Fruit fly (Drosophila melanogaster) whole organism, embryonic: ENCODE results near the gene Edg78E.
A peak's percentile ranks its signal among the peaks of the same experiment; 100 is the strongest.

Experiments
- B-H2 ChIP-seq: fragments of 200-800 bp; sonication (Bioruptor generic); optimal IDR thresholded peaks from 2 replicates; lab custom pipeline; 2018; ENCODE audit warnings: missing biosample characterization, mild to moderate bottlenecking, missing genetic modification characterization
- CG1024 ChIP-seq: fragments of 200-800 bp; sonication (Bioruptor generic); IDR thresholded peaks from 2 replicates; pipeline ENCODE4 v1.3.6; 2022; ENCODE audit warnings: missing biosample characterization, missing genetic modification characterization
- CG11696 ChIP-seq: fragments of 200-800 bp; sonication (Bioruptor generic); IDR thresholded peaks from 2 replicates; pipeline ENCODE4 v1.3.6; 2022; ENCODE audit warnings: missing biosample characterization, missing genetic modification characterization
- CG12236 ChIP-seq: fragments of 200-800 bp; sonication (Bioruptor generic); optimal IDR thresholded peaks from 2 replicates; lab custom pipeline; 2016; ENCODE audit warnings: missing biosample characterization, missing genetic modification characterization
- CG14860 ChIP-seq: fragments of 200-800 bp; sonication (Bioruptor generic); IDR thresholded peaks from 3 replicates; pipeline ENCODE4 v1.3.6; 2022; ENCODE audit warnings: missing biosample characterization, missing genetic modification characterization; ENCODE audit not compliant: partially characterized antibody
- CG15269 ChIP-seq: fragments of 200-800 bp; sonication (Bioruptor generic); optimal IDR thresholded peaks from 2 replicates; lab custom pipeline; 2018; ENCODE audit warnings: missing biosample characterization, mild to moderate bottlenecking, missing genetic modification characterization, moderate library complexity
- CG1603 ChIP-seq: fragments of 200-800 bp; sonication (Bioruptor generic); optimal IDR thresholded peaks from 2 replicates; lab custom pipeline; 2019; ENCODE audit warnings: missing biosample characterization, mild to moderate bottlenecking, missing genetic modification characterization, moderate library complexity
- CG16813 ChIP-seq: fragments of 200-800 bp; sonication (Bioruptor generic); IDR thresholded peaks from 3 replicates; pipeline ENCODE4 v1.3.6; 2022; ENCODE audit warnings: missing biosample characterization, missing genetic modification characterization; ENCODE audit not compliant: partially characterized antibody
- CG17385 ChIP-seq: fragments of 200-800 bp; sonication (Bioruptor generic); optimal IDR thresholded peaks from 3 replicates; lab custom pipeline; 2018; ENCODE audit warnings: missing biosample characterization, mild to moderate bottlenecking, missing genetic modification characterization
- CG18262 ChIP-seq: fragments of 200-800 bp; optimal IDR thresholded peaks from 3 replicates; lab custom pipeline; 2019; ENCODE audit warnings: missing biosample characterization, mild to moderate bottlenecking, missing genetic modification characterization, moderate library complexity
- CG2129 ChIP-seq: fragments of 200-800 bp; sonication (Bioruptor generic); IDR thresholded peaks from 2 replicates; pipeline ENCODE4 v1.3.6; 2022; ENCODE audit warnings: missing biosample characterization, missing genetic modification characterization; ENCODE audit not compliant: partially characterized antibody
- CG2199 ChIP-seq: fragments of 200-800 bp; sonication (Bioruptor generic); IDR thresholded peaks from 3 replicates; pipeline ENCODE4 v1.3.6; 2022; ENCODE audit warnings: missing biosample characterization, missing genetic modification characterization
- CG30431 ChIP-seq: fragments of 200-800 bp; sonication (Bioruptor generic); optimal IDR thresholded peaks from 2 replicates; lab custom pipeline; 2017; ENCODE audit warnings: missing biosample characterization, missing genetic modification characterization
- CG7271 ChIP-seq: fragments of 200-800 bp; sonication (Bioruptor generic); optimal IDR thresholded peaks from 2 replicates; lab custom pipeline; 2018; ENCODE audit warnings: missing biosample characterization, mild to moderate bottlenecking, missing genetic modification characterization, moderate library complexity
- CG8281 ChIP-seq: fragments of 200-800 bp; sonication (Bioruptor generic); optimal IDR thresholded peaks from 2 replicates; lab custom pipeline; 2018; ENCODE audit warnings: missing biosample characterization, mild to moderate bottlenecking, missing genetic modification characterization, moderate library complexity
- CG8388 ChIP-seq: fragments of 200-800 bp; sonication (Bioruptor generic); optimal IDR thresholded peaks from 2 replicates; lab custom pipeline; 2019; ENCODE audit warnings: missing biosample characterization, mild to moderate bottlenecking, missing genetic modification characterization, moderate library complexity
- CG9817 ChIP-seq: fragments of 200-800 bp; sonication (Bioruptor generic); optimal IDR thresholded peaks from 2 replicates; lab custom pipeline; 2018; ENCODE audit warnings: missing biosample characterization, mild to moderate bottlenecking, missing genetic modification characterization, moderate library complexity
- Dfd ChIP-seq, 2 experiments: fragments of >200 bp; optimal IDR thresholded peaks; 2 replicates each; lab custom pipeline; 2017; ENCODE audit warnings: missing biosample characterization in 2 of 2, missing genetic modification characterization in 2 of 2
- Dip2 ChIP-seq: fragments of 200-800 bp; sonication (Bioruptor generic); IDR thresholded peaks from 2 replicates; pipeline ENCODE4 v1.3.6; 2022; ENCODE audit warnings: missing biosample characterization, missing genetic modification characterization
- Eip74EF ChIP-seq, 2 experiments: fragments of 200-800 bp in 1 of 2; fragments of >200 bp in 1 of 2; sonication (Bioruptor generic) in 1 of 2; optimal IDR thresholded peaks; 2 replicates each; lab custom pipeline; 2017 to 2019; ENCODE audit warnings: missing biosample characterization in 2 of 2, missing genetic modification characterization in 2 of 2, mild to moderate bottlenecking in 1 of 2, moderate library complexity in 1 of 2
- Ets65A ChIP-seq: fragments of 200-800 bp; sonication (Bioruptor generic); peaks from one replicate; lab custom pipeline; 2016; ENCODE audit warnings: missing biosample characterization, missing genetic modification characterization
- Gsc ChIP-seq: fragments of 200-800 bp; sonication (Bioruptor generic); IDR thresholded peaks from 2 replicates; pipeline ENCODE4 v1.3.6; 2022; ENCODE audit warnings: missing biosample characterization, missing genetic modification characterization
- Jarid2 ChIP-seq: fragments of 200-800 bp; sonication (Bioruptor generic); optimal IDR thresholded peaks from 3 replicates; lab custom pipeline; 2017; ENCODE audit warnings: mild to moderate bottlenecking, missing biosample characterization, missing genetic modification reagents, missing genetic modification characterization
- Lhr ChIP-seq: fragments of 200-800 bp; sonication (Bioruptor generic); optimal IDR thresholded peaks from 3 replicates; lab custom pipeline; 2017; ENCODE audit warnings: mild to moderate bottlenecking, missing biosample characterization, missing genetic modification reagents, missing genetic modification characterization
- PHDP ChIP-seq: fragments of 200-800 bp; sonication (Bioruptor generic); optimal IDR thresholded peaks from 3 replicates; lab custom pipeline; 2018; ENCODE audit warnings: missing biosample characterization, mild to moderate bottlenecking, missing genetic modification characterization, moderate library complexity
- Pdp1 ChIP-seq, 2 experiments: fragments of 200-800 bp; sonication (Bioruptor generic); optimal IDR thresholded peaks; 3 replicates each; lab custom pipeline; 2016; ENCODE audit warnings: missing biosample characterization in 2 of 2, missing genetic modification characterization in 2 of 2, mild to moderate bottlenecking in 1 of 2, moderate library complexity in 1 of 2
- Ravus ChIP-seq: fragments of 200-800 bp; sonication (Bioruptor generic); IDR thresholded peaks from 2 replicates; pipeline ENCODE4 v1.3.6; 2022; ENCODE audit warnings: missing biosample characterization, missing genetic modification characterization
- cas ChIP-seq: fragments of 200-800 bp; sonication (Bioruptor generic); IDR thresholded peaks from 2 replicates; pipeline ENCODE4 v1.3.6; 2022; ENCODE audit warnings: missing biosample characterization, missing genetic modification characterization
- chinmo ChIP-seq: fragments of 200-800 bp; sonication (Bioruptor generic); IDR thresholded peaks from 4 replicates; pipeline ENCODE4 v1.3.6; 2022; ENCODE audit warnings: missing biosample characterization, missing genetic modification characterization; ENCODE audit not compliant: partially characterized antibody
- chn ChIP-seq: fragments of 200-800 bp; sonication (Bioruptor generic); optimal IDR thresholded peaks from 2 replicates; lab custom pipeline; 2016; ENCODE audit warnings: missing biosample characterization, missing genetic modification characterization
- disco-r ChIP-seq: fragments of 200-800 bp; sonication (Bioruptor generic); optimal IDR thresholded peaks from 2 replicates; lab custom pipeline; 2016; ENCODE audit warnings: missing biosample characterization, missing genetic modification characterization
- dysf ChIP-seq: fragments of 200-800 bp; sonication (Bioruptor generic); IDR thresholded peaks from 3 replicates; pipeline ENCODE4 v1.3.6; 2022; ENCODE audit warnings: missing biosample characterization, missing genetic modification characterization
- exex ChIP-seq: fragments of 200-800 bp; sonication (Bioruptor generic); optimal IDR thresholded peaks from 4 replicates; lab custom pipeline; 2018; ENCODE audit warnings: missing biosample characterization, mild to moderate bottlenecking, missing genetic modification characterization, moderate library complexity
- fd64A ChIP-seq: fragments of 200-800 bp; sonication (Bioruptor generic); optimal IDR thresholded peaks from 3 replicates; lab custom pipeline; 2018; ENCODE audit warnings: missing biosample characterization, mild to moderate bottlenecking, missing genetic modification characterization
- hkb ChIP-seq, 2 experiments: fragments of 200-800 bp in 1 of 2; fragments of >200 bp in 1 of 2; sonication (Bioruptor generic) in 1 of 2; IDR thresholded peaks in 1 of 2; optimal IDR thresholded peaks in 1 of 2; 2 replicates each; pipeline versions ENCODE4 v1.3.6 to Lab custom; 2017 to 2022; ENCODE audit warnings: missing biosample characterization in 1 of 2, missing genetic modification characterization in 1 of 2
- lab ChIP-seq: fragments of 200-800 bp; sonication (Bioruptor generic); optimal IDR thresholded peaks from 3 replicates; lab custom pipeline; 2017; ENCODE audit warnings: missing biosample characterization, missing genetic modification characterization, mild to moderate bottlenecking, moderate library complexity, missing genetic modification reagents
- p53 ChIP-seq: fragments of 200-800 bp; sonication (Bioruptor generic); optimal IDR thresholded peaks from 2 replicates; lab custom pipeline; 2016; ENCODE audit warnings: missing biosample characterization, missing genetic modification characterization
- sna ChIP-seq: fragments of 200-800 bp; sonication (Bioruptor generic); IDR thresholded peaks from 2 replicates; pipeline ENCODE4 v1.3.6; 2022; ENCODE audit warnings: missing biosample characterization, missing genetic modification characterization; ENCODE audit not compliant: partially characterized antibody
- sob ChIP-seq: fragments of 200-800 bp; sonication (Bioruptor generic); IDR thresholded peaks from 2 replicates; pipeline ENCODE4 v1.3.6; 2022; ENCODE audit warnings: missing biosample characterization, missing genetic modification characterization
- zen ChIP-seq: fragments of 200-800 bp; sonication (Bioruptor generic); optimal IDR thresholded peaks from 3 replicates; lab custom pipeline; 2018; ENCODE audit warnings: missing biosample characterization, mild to moderate bottlenecking, missing genetic modification characterization, moderate library complexity

Edg78E gene

dm6 chr3L:21284720-21285638 lies 12.6 kb downstream of the Edg78E start (continued):
- 0 out of 3 replicates have a peak, but pooled peaks have one; percentile 10 for TF ChIP-seq CG2199 (GFP tag; lab: Robert Waterston, UW)
- no peak for TF ChIP-seq fd64A (GFP tag; lab: Kevin White, UChicago)
- TF ChIP-seq dysf (GFP tag; lab: Robert Waterston, UW), result no peak
- no peak for TF ChIP-seq p53 (GFP tag; lab: Kevin White, UChicago)
- TF ChIP-seq Lhr (GFP tag; lab: Kevin White, UChicago), result no peak
- TF ChIP-seq sna (GFP tag; lab: Robert Waterston, UW), result no peak
- TF ChIP-seq hkb (optimal IDR thresholded peaks at IDR 0.05; lab: Kevin White, UChicago), result no peak
- 0 out of 2 replicates have a peak, but pooled peaks have one; percentile 7 for TF ChIP-seq hkb (GFP tag; IDR thresholded peaks at IDR 0.05; lab: Robert Waterston, UW)
- no peak for TF ChIP-seq CG9817
- no peak for TF ChIP-seq CG18262
- TF ChIP-seq Ets65A (GFP tag; lab: Kevin White, UChicago), result peak; percentile 68
- no peak for TF ChIP-seq sob
- TF ChIP-seq CG14860, result no peak
- TF ChIP-seq CG30431 (GFP tag; lab: Kevin White, UChicago), result no peak
- no peak for TF ChIP-seq PHDP (tag; lab: Kevin White, UChicago)
- TF ChIP-seq chinmo (GFP tag; lab: Robert Waterston, UW), result 0 out of 4 replicates have a peak, but pooled peaks have one; percentile 19
- no peak for TF ChIP-seq CG8281 (tag; lab: Kevin White, UChicago)
- TF ChIP-seq Jarid2 (GFP tag; lab: Kevin White, UChicago), result peak; percentile 34
- no peak for TF ChIP-seq Eip74EF (GFP tag; optimal IDR thresholded peaks at IDR 0.05; lab: Kevin White, UChicago)
- no peak for TF ChIP-seq chn (GFP tag; lab: Kevin White, UChicago)
- TF ChIP-seq Dip2 (GFP tag; lab: Robert Waterston, UW), result no peak
- peak; percentile 97 for TF ChIP-seq exex (tag; lab: Kevin White, UChicago)
- peak; percentile 98 for TF ChIP-seq CG8388 (GFP tag; lab: Kevin White, UChicago)
- no peak for TF ChIP-seq Ravus (GFP tag; lab: Robert Waterston, UW)

- no peak for TF ChIP-seq Dfd (GFP tag; optimal IDR thresholded peaks at IDR 0.05; lab: Kevin White, UChicago)
- TF ChIP-seq CG11696, result no peak
- TF ChIP-seq CG1603 (tag; lab: Kevin White, UChicago), result no peak
- TF ChIP-seq CG12236 (GFP tag; lab: Kevin White, UChicago), result no peak
- no peak for TF ChIP-seq lab
- no peak for TF ChIP-seq CG15269 (tag; lab: Kevin White, UChicago)
- TF ChIP-seq Ets65A (GFP tag; lab: Kevin White, UChicago), result peak; percentile 38
- TF ChIP-seq CG7271, result no peak
- TF ChIP-seq Gsc, result no peak
- TF ChIP-seq disco-r (GFP tag; lab: Kevin White, UChicago), result no peak
- peak; percentile 10 for TF ChIP-seq zen
- no peak for TF ChIP-seq CG2129 (GFP tag; lab: Robert Waterston, UW)
- TF ChIP-seq CG16813 (GFP tag; lab: Robert Waterston, UW), result no peak
- no peak for TF ChIP-seq CG1024 (GFP tag; lab: Robert Waterston, UW)
- TF ChIP-seq exex (tag; lab: Kevin White, UChicago), result peak; percentile 33
- TF ChIP-seq CG17385 (GFP tag; lab: Kevin White, UChicago), result no peak
- TF ChIP-seq Pdp1 (GFP tag; optimal IDR thresholded peaks at IDR 0.05; lab: Kevin White, UChicago), result peak in 1 of 2 experiments; percentile 95
- no peak for TF ChIP-seq B-H2 (GFP tag; lab: Kevin White, UChicago)
- TF ChIP-seq cas, result no peak
- TF ChIP-seq, all 482 proteins: peak for 4
Observed at dm6 chr3L:21283795-21284194, 13.8 kb downstream of the Edg78E start.
